Worm (Caenorhabditis elegans) whole organism, L1 larva: ENCODE results near the gene Y38H6C.9.
A peak's percentile ranks its signal among the peaks of the same experiment; 100 is the strongest.
"Not testable (repeated sequence)": the region's sequence is repeated elsewhere in the genome, so short reads cannot be mapped to it uniquely, and the experiment has no call there.

Source experiments
- C34B4.2 ChIP-seq: sonication (generic microtip); optimal IDR thresholded peaks from 2 replicates; lab custom pipeline; 2017; ENCODE audit warnings: mild to moderate bottlenecking, missing genetic modification characterization, missing compliant biosample characterization
- aha-1 ChIP-seq: fragments of 150-350 bp; optimal IDR thresholded peaks from 2 replicates; lab custom pipeline; 2014; ENCODE audit warnings: missing biosample characterization, missing genetic modification characterization
- ama-1 ChIP-seq: fragments of 150-350 bp; optimal IDR thresholded peaks from 2 replicates; lab custom pipeline; 2014
- blmp-1 ChIP-seq: fragments of 150-350 bp; optimal IDR thresholded peaks from 2 replicates; lab custom pipeline; 2014; ENCODE audit warnings: missing biosample characterization, missing genetic modification characterization
- ceh-63 ChIP-seq: fragments of 200-800 bp; sonication (Bioruptor generic); optimal IDR thresholded peaks from 2 replicates; lab custom pipeline; 2018; ENCODE audit warnings: mild to moderate bottlenecking, missing genetic modification characterization, missing compliant biosample characterization
- ceh-8 ChIP-seq: fragments of 200-800 bp; sonication (Bioruptor generic); optimal IDR thresholded peaks from 2 replicates; lab custom pipeline; 2018; ENCODE audit warnings: mild to moderate bottlenecking, missing genetic modification characterization, moderate library complexity, missing compliant biosample characterization
- ceh-90 ChIP-seq: sonication (generic microtip); optimal IDR thresholded peaks from 2 replicates; lab custom pipeline; 2016; ENCODE audit warnings: missing genetic modification characterization, missing compliant biosample characterization
- dpl-1 ChIP-seq, 3 experiments: fragments of 150-350 bp in 2 of 3; sonication (generic microtip) in 1 of 3; optimal IDR thresholded peaks; 2 replicates each; lab custom pipeline; 2014 to 2017; ENCODE audit warnings: missing biosample characterization in 3 of 3, missing genetic modification characterization in 3 of 3, missing genetic modification reagents in 3 of 3
- dsc-1 ChIP-seq: sonication (generic microtip); optimal IDR thresholded peaks from 2 replicates; lab custom pipeline; 2016; ENCODE audit warnings: mild to moderate bottlenecking, missing genetic modification characterization, missing compliant biosample characterization
- efl-1 ChIP-seq, 4 experiments: fragments of 150-350 bp; optimal IDR thresholded peaks in 3 of 4; peaks in 1 of 4; 1 replicate in 1 of 4; 2 replicates in 3 of 4; lab custom pipeline; 2014; ENCODE audit warnings: missing biosample characterization in 2 of 4, missing genetic modification characterization in 2 of 4, missing genetic modification reagents in 2 of 4
- efl-3 ChIP-seq: fragments of 200-800 bp; sonication (Bioruptor generic); optimal IDR thresholded peaks from 2 replicates; lab custom pipeline; 2018; ENCODE audit warnings: mild to moderate bottlenecking, missing genetic modification characterization, missing compliant biosample characterization
- fkh-10 ChIP-seq: sonication (generic microtip); optimal IDR thresholded peaks from 2 replicates; lab custom pipeline; 2017; ENCODE audit warnings: missing biosample characterization, missing genetic modification reagents, missing genetic modification characterization
- hlh-4 ChIP-seq: sonication (generic microtip); optimal IDR thresholded peaks from 2 replicates; lab custom pipeline; 2016; ENCODE audit warnings: mild to moderate bottlenecking, missing genetic modification characterization, missing compliant biosample characterization
- jun-1 ChIP-seq: fragments of 150-350 bp; optimal IDR thresholded peaks from 2 replicates; lab custom pipeline; 2014; ENCODE audit warnings: missing biosample characterization, missing genetic modification reagents, missing genetic modification characterization
- lin-13 ChIP-seq: fragments of 150-350 bp; optimal IDR thresholded peaks from 2 replicates; lab custom pipeline; 2014; ENCODE audit warnings: missing biosample characterization, missing genetic modification reagents, missing genetic modification characterization
- lin-14 ChIP-seq: fragments of 200-800 bp; sonication (Bioruptor generic); optimal IDR thresholded peaks from 2 replicates; lab custom pipeline; 2018; ENCODE audit warnings: mild to moderate bottlenecking, missing genetic modification characterization, moderate library complexity, missing compliant biosample characterization
- lin-15B ChIP-seq: fragments of 150-350 bp; sonication (generic microtip); optimal IDR thresholded peaks from 3 replicates; lab custom pipeline; 2014; ENCODE audit warnings: missing biosample characterization, missing genetic modification characterization
- lin-39 ChIP-seq: fragments of 150-350 bp; optimal IDR thresholded peaks from 2 replicates; lab custom pipeline; 2014; ENCODE audit warnings: missing biosample characterization, missing genetic modification reagents, missing genetic modification characterization
- lir-3 ChIP-seq: sonication (generic microtip); optimal IDR thresholded peaks from 2 replicates; lab custom pipeline; 2016; ENCODE audit warnings: mild to moderate bottlenecking, missing genetic modification characterization, moderate library complexity, missing compliant biosample characterization; ENCODE audit not compliant: poor library complexity
- mdl-1 ChIP-seq, 2 experiments: fragments of 150-350 bp; optimal IDR thresholded peaks; 2 replicates each; lab custom pipeline; 2014 to 2017; ENCODE audit warnings: missing biosample characterization in 2 of 2, missing genetic modification characterization in 2 of 2, inconsistent platforms in 1 of 2
- mef-2 ChIP-seq: fragments of 150-350 bp; optimal IDR thresholded peaks from 2 replicates; lab custom pipeline; 2014; ENCODE audit warnings: missing biosample characterization, missing genetic modification characterization
- mep-1 ChIP-seq: fragments of 150-350 bp; optimal IDR thresholded peaks from 2 replicates; lab custom pipeline; 2014; ENCODE audit warnings: missing biosample characterization, missing genetic modification characterization
- nhr-19 ChIP-seq: fragments of 200-800 bp; sonication (Bioruptor generic); conservative IDR thresholded peaks from 2 replicates; pipeline ENCODE4 v1.3.6; 2022; ENCODE audit warnings: missing genetic modification characterization, missing compliant biosample characterization
- nhr-28 ChIP-seq: fragments of 150-350 bp; optimal IDR thresholded peaks from 2 replicates; lab custom pipeline; 2014; ENCODE audit warnings: missing biosample characterization, missing genetic modification characterization
- nhr-71 ChIP-seq: sonication (generic microtip); optimal IDR thresholded peaks from 2 replicates; lab custom pipeline; 2016; ENCODE audit warnings: mild to moderate bottlenecking, missing genetic modification characterization, moderate library complexity, missing compliant biosample characterization
- nhr-77 ChIP-seq: fragments of 150-350 bp; optimal IDR thresholded peaks from 2 replicates; lab custom pipeline; 2014; ENCODE audit warnings: missing biosample characterization, missing genetic modification characterization
- nhr-90 ChIP-seq: sonication (generic microtip); optimal IDR thresholded peaks from 2 replicates; lab custom pipeline; 2016; ENCODE audit warnings: mild to moderate bottlenecking, missing genetic modification characterization, missing compliant biosample characterization; ENCODE audit not compliant: poor library complexity
- pag-3 ChIP-seq: sonication (generic microtip); optimal IDR thresholded peaks from 2 replicates; lab custom pipeline; 2017; ENCODE audit warnings: missing genetic modification characterization, mild to moderate bottlenecking, missing compliant biosample characterization, antibody characterized with exemption, borderline replicate concordance; ENCODE audit not compliant: insufficient read depth
- pax-3 ChIP-seq: fragments of 200-800 bp; sonication (Bioruptor generic); optimal IDR thresholded peaks from 2 replicates; lab custom pipeline; 2018; ENCODE audit warnings: mild to moderate bottlenecking, missing genetic modification characterization, moderate library complexity, missing compliant biosample characterization
- rnt-1 ChIP-seq: sonication (generic microtip); optimal IDR thresholded peaks from 2 replicates; lab custom pipeline; 2016; ENCODE audit warnings: mild to moderate bottlenecking, missing genetic modification characterization, moderate library complexity, missing compliant biosample characterization
- skn-1 ChIP-seq: fragments of 150-350 bp; optimal IDR thresholded peaks from 2 replicates; lab custom pipeline; 2014; ENCODE audit warnings: missing biosample characterization, missing genetic modification characterization
- sox-4 ChIP-seq: sonication (generic microtip); optimal IDR thresholded peaks from 2 replicates; lab custom pipeline; 2016; ENCODE audit warnings: missing genetic modification characterization, missing compliant biosample characterization
- tlp-1 ChIP-seq: fragments of 150-350 bp; optimal IDR thresholded peaks from 2 replicates; lab custom pipeline; 2014; ENCODE audit warnings: missing biosample characterization, missing genetic modification characterization
- unc-30 ChIP-seq: sonication (generic microtip); optimal IDR thresholded peaks from 2 replicates; lab custom pipeline; 2017; ENCODE audit warnings: missing biosample characterization, missing genetic modification characterization
- unc-62 ChIP-seq: fragments of 150-350 bp; optimal IDR thresholded peaks from 2 replicates; lab custom pipeline; 2014; ENCODE audit warnings: missing biosample characterization, missing genetic modification reagents, missing genetic modification characterization
- vab-15 ChIP-seq: sonication (generic microtip); optimal IDR thresholded peaks from 2 replicates; lab custom pipeline; 2017; ENCODE audit warnings: missing genotype, mild to moderate bottlenecking, missing genetic modification characterization, missing compliant biosample characterization
- xbp-1 ChIP-seq: sonication (generic microtip); optimal IDR thresholded peaks from 2 replicates; lab custom pipeline; 2016; ENCODE audit warnings: missing genetic modification characterization, missing compliant biosample characterization
- zip-4 ChIP-seq: fragments of 200-800 bp; sonication (Bioruptor generic); optimal IDR thresholded peaks from 2 replicates; lab custom pipeline; 2018; ENCODE audit warnings: mild to moderate bottlenecking, missing genetic modification characterization, moderate library complexity, missing compliant biosample characterization

Gene Y38H6C.9

DNA sequence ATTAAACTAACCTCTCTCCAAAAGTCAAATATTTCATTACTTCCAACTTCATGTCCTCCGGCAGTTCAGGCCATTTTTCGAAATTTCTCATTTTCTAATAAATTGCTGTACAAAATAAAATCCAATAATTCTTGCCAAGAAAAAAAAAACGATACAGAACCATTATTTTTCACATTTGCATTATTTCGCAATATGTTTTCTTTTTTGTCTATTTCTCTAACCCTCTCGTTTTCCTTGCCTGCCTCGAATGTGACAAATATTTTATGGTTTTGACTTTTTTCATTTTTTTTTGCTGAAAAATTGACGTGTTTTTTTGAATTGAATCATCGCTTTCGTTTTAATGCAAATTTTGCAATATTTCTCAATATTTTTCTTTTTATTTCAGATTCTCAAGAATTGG is at the start of gene Y38H6C.9, which contains the start of gene fbxa-150:
Y38H6C.9 (minus strand) TSS at position 52 of the 400 bp plus-strand sequence.
fbxa-150 (plus strand) TSS at position 380 of the 400 bp plus-strand sequence.
- TF ChIP-seq blmp-1 (tag; lab: Kevin White, UChicago) (no peak), zip-4 (GFP tag; lab: Kevin White, UChicago) (peak; percentile 95), efl-1 (optimal IDR thresholded peaks at IDR 0.05; lab: Kevin White, UChicago) (peak; percentile 1 to 25), efl-1 (GFP tag; optimal IDR thresholded peaks at IDR 0.05 in 1 of 2; lab: Kevin White, UChicago) (peak in 1 of 2 experiments; percentile 8), mep-1 (tag; lab: Kevin White, UChicago) (peak; percentile 45), dpl-1 (GFP tag; optimal IDR thresholded peaks at IDR 0.05; lab: Kevin White, UChicago) (peak in 1 of 3 experiments; percentile 19), mef-2 (tag; lab: Kevin White, UChicago) (no peak), ama-1 (lab: Kevin White, UChicago) (no peak), skn-1 (tag; lab: Kevin White, UChicago) (peak; percentile 8)

DNA sequence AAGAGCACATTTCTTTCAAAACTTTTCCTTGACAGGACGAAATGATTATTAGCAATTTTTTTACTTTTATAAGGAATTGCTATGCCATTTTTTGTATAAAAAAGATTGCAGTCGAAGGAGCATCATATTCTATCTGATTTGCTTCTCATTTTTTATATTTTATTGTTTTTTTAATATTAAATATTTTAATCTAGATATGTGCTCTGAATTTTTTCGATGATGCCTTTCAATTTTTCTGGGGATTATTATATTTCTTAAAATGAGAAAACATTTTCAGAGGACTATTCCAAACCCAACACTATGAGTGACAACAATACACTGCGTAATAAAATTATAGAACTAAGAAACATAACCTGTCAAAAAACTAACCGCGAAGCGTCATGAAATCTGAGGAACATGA is 46.9 kb upstream of the Y38H6C.9 start, which contains the start of gene F26F2.4:
F26F2.4 (plus strand) TSS at position 301 of the 400 bp plus-strand sequence.
- not testable (repeated sequence) for TF ChIP-seq nhr-28 (tag; lab: Kevin White, UChicago); mdl-1 (tag; optimal IDR thresholded peaks at IDR 0.05; lab: Kevin White, UChicago); unc-62 (GFP tag; lab: Kevin White, UChicago)

DNA sequence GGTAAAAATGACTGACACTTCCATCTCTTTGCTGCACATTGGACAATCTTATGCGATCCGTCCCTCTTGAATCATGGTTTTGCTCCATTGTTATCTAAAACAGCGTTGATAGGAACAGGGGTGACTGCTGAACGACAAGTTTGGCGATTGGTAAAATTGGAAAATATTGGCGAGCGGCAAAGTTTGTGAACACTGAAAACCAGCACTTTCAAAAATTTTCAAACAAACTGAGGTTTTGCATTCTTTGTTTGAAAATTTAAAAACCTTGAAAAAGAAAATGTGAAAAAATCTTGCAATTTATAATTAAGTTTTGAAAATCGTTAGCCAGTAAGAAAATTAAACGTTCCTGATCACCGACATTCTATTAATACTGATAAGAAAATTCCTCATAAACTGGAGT is 44.4 kb upstream of the Y38H6C.9 start, which contains the start of gene F26F2.3:
F26F2.3 (minus strand) TSS at position 101 of the 400 bp plus-strand sequence.
- no peak for TF ChIP-seq C34B4.2 (tag; lab: Kevin White, UChicago)
- TF ChIP-seq efl-3 (GFP tag; lab: Kevin White, UChicago): no peak
- no peak for TF ChIP-seq lin-14 (GFP tag; lab: Kevin White, UChicago)
- no peak for TF ChIP-seq ceh-63 (GFP tag; lab: Kevin White, UChicago)
- TF ChIP-seq ceh-8 (GFP tag; lab: Kevin White, UChicago): no peak
- TF ChIP-seq rnt-1 (tag; lab: Kevin White, UChicago): no peak
- TF ChIP-seq efl-1 (optimal IDR thresholded peaks at IDR 0.05; lab: Kevin White, UChicago): no peak
- TF ChIP-seq efl-1 (GFP tag; optimal IDR thresholded peaks at IDR 0.05 in 1 of 2; lab: Kevin White, UChicago): no peak
- TF ChIP-seq ceh-90 (tag; lab: Kevin White, UChicago): no peak
- TF ChIP-seq nhr-90 (tag; lab: Kevin White, UChicago): no peak
- TF ChIP-seq lin-39 (tag; lab: Kevin White, UChicago): no peak
- TF ChIP-seq nhr-19 (GFP tag; lab: Robert Waterston, UW): no peak
- no peak for TF ChIP-seq vab-15 (tag; lab: Kevin White, UChicago)
- TF ChIP-seq lin-13 (GFP tag; lab: Kevin White, UChicago): no peak
- no peak for TF ChIP-seq lir-3
- no peak for TF ChIP-seq jun-1 (tag; lab: Kevin White, UChicago)
- TF ChIP-seq, all 84 proteins: peak for 0

ce11 chrV:20564054-20564453 is 42.0 kb upstream of the Y38H6C.9 start, which contains the start of gene F26F2.13:
TSS of gene F26F2.13 (plus strand) at chrV:20564354.
- TF ChIP-seq pax-3 (tag; lab: Kevin White, UChicago); efl-3 (GFP tag; lab: Kevin White, UChicago); hlh-4 (tag; lab: Kevin White, UChicago): not testable (repeated sequence)
- TF ChIP-seq, all 84 proteins: peak for 0; not testable (repeated sequence) for 84

ce11 chrV:20561795-20562194 is 39.7 kb upstream of the Y38H6C.9 start, which contains the start of gene F26F2.1:
TSS of gene F26F2.1 (minus strand) at chrV:20561895.
- TF ChIP-seq dsc-1 (tag; lab: Kevin White, UChicago) (no peak), rnt-1 (tag; lab: Kevin White, UChicago) (no peak), lir-3 (no peak), xbp-1 (tag; lab: Kevin White, UChicago) (no peak), pag-3 (tag; lab: Kevin White, UChicago) (no peak), ceh-8 (GFP tag; lab: Kevin White, UChicago) (no peak), nhr-77 (tag; lab: Kevin White, UChicago) (no peak), unc-30 (tag; lab: Kevin White, UChicago) (no peak), efl-3 (GFP tag; lab: Kevin White, UChicago) (no peak), tlp-1 (tag; lab: Kevin White, UChicago) (no peak), fkh-10 (GFP tag; lab: Kevin White, UChicago) (no peak), aha-1 (tag; lab: Kevin White, UChicago) (no peak), mdl-1 (tag; optimal IDR thresholded peaks at IDR 0.05; lab: Kevin White, UChicago) (no peak), sox-4 (tag; lab: Kevin White, UChicago) (no peak), lin-15B (tag; lab: Kevin White, UChicago) (no peak), dpl-1 (GFP tag; optimal IDR thresholded peaks at IDR 0.05; lab: Kevin White, UChicago) (no peak), nhr-71 (tag; lab: Kevin White, UChicago) (no peak)
